Worm (Caenorhabditis elegans): ENCODE measurements around the gene R102.3.
"Not testable (repeated sequence)": the region's sequence is repeated elsewhere in the genome, so short reads cannot be mapped to it uniquely, and the experiment has no call there.

Gene R102.3

ce11 chrIV:10680379-10680778 lies 8.9 kb upstream of the R102.3 start, which contains the start of gene K08C7.4:
Gene K08C7.4, minus strand, starts transcription at chrIV:10680479.
- TF ChIP-seq ztf-23 (GFP tag; IDR thresholded peaks at IDR 0.05): no peak
- TF ChIP-seq ref-1 (GFP tag; conservative IDR thresholded peaks at IDR 0.05): no peak
- TF ChIP-seq cog-1 (tag; optimal IDR thresholded peaks at IDR 0.05): no peak
- no peak for TF ChIP-seq klf-2 (GFP tag; conservative IDR thresholded peaks at IDR 0.05)
- TF ChIP-seq med-1 (GFP tag; optimal IDR thresholded peaks at IDR 0.05; ENCODE audit: insufficient read depth): no peak
- TF ChIP-seq T22C8.4 (GFP tag; IDR thresholded peaks at IDR 0.05): no peak
- TF ChIP-seq tab-1 (GFP tag; IDR thresholded peaks at IDR 0.05): no peak
- TF ChIP-seq flt-1 (GFP tag; IDR thresholded peaks at IDR 0.05): no peak
- no peak for TF ChIP-seq ztf-29 (GFP tag; IDR thresholded peaks at IDR 0.05)

ce11 chrIV:10682155-10682749 lies 7.1 kb upstream of the R102.3 start, which contains the start of gene fmo-2:
Gene fmo-2, plus strand, starts transcription at chrIV:10682524.
- no peak for TF ChIP-seq cog-1 (tag; optimal IDR thresholded peaks at IDR 0.05)
- no peak for TF ChIP-seq ztf-29 (GFP tag; IDR thresholded peaks at IDR 0.05)
- TF ChIP-seq T22C8.4 (GFP tag; IDR thresholded peaks at IDR 0.05): no peak
- no peak for TF ChIP-seq flt-1 (GFP tag; IDR thresholded peaks at IDR 0.05)
- no peak for TF ChIP-seq med-1 (GFP tag; optimal IDR thresholded peaks at IDR 0.05; ENCODE audit: insufficient read depth)
- TF ChIP-seq tab-1 (GFP tag; IDR thresholded peaks at IDR 0.05): no peak
- TF ChIP-seq ref-1 (GFP tag; conservative IDR thresholded peaks at IDR 0.05): no peak
- no peak for TF ChIP-seq klf-2 (GFP tag; conservative IDR thresholded peaks at IDR 0.05)
- no peak for TF ChIP-seq ztf-23 (GFP tag; IDR thresholded peaks at IDR 0.05)

ce11 chrIV:10685758-10686157 lies 3.6 kb upstream of the R102.3 start, which contains the start of the genes K08C7.6 and R102.1:
Gene K08C7.6, minus strand, starts transcription at chrIV:10685858.
Gene R102.1, plus strand, starts transcription at chrIV:10686048.
- no peak for TF ChIP-seq ztf-29 (GFP tag; IDR thresholded peaks at IDR 0.05)

ce11 chrIV:10687307-10687706 lies 2.0 kb upstream of the R102.3 start, which contains the start of gene R102.2:
Gene R102.2, plus strand, starts transcription at chrIV:10687607.
- not testable (repeated sequence) for TF ChIP-seq ztf-29 (GFP tag; IDR thresholded peaks at IDR 0.05); ztf-23 (GFP tag; IDR thresholded peaks at IDR 0.05); cog-1 (tag; optimal IDR thresholded peaks at IDR 0.05)

ce11 chrIV:10690139-10690538 lies 822 bp downstream of the R102.3 start, which contains the start of gene R102.8:
Gene R102.8, minus strand, starts transcription at chrIV:10690239.
- TF ChIP-seq med-1 (GFP tag; optimal IDR thresholded peaks at IDR 0.05; ENCODE audit: insufficient read depth): no peak

- TF ChIP-seq klf-2 (GFP tag; conservative IDR thresholded peaks at IDR 0.05) (no peak), tab-1 (GFP tag; IDR thresholded peaks at IDR 0.05) (no peak), flt-1 (GFP tag; IDR thresholded peaks at IDR 0.05) (no peak), ref-1 (GFP tag; conservative IDR thresholded peaks at IDR 0.05) (no peak), ztf-29 (GFP tag; IDR thresholded peaks at IDR 0.05) (no peak), T22C8.4 (GFP tag; IDR thresholded peaks at IDR 0.05) (no peak), ztf-23 (GFP tag; IDR thresholded peaks at IDR 0.05) (no peak), med-1 (GFP tag; optimal IDR thresholded peaks at IDR 0.05; ENCODE audit: insufficient read depth) (no peak), cog-1 (tag; optimal IDR thresholded peaks at IDR 0.05) (no peak)
Observed at ce11 chrIV:10695203-10695602, 5.9 kb downstream of the R102.3 start, which contains the start of gene R102.4. Gene R102.4, minus strand, starts transcription at chrIV:10695303.

ce11 chrIV:10697022-10697979 lies 8.0 kb downstream of the R102.3 start, which contains the start of gene allo-1:
Gene allo-1, minus strand, starts transcription at chrIV:10697072.
- TF ChIP-seq flt-1 (GFP tag; IDR thresholded peaks at IDR 0.05) (no peak), ztf-23 (GFP tag; IDR thresholded peaks at IDR 0.05) (no peak), T22C8.4 (GFP tag; IDR thresholded peaks at IDR 0.05) (no peak), klf-2 (GFP tag; conservative IDR thresholded peaks at IDR 0.05) (no peak), ref-1 (GFP tag; conservative IDR thresholded peaks at IDR 0.05) (no peak), med-1 (GFP tag; optimal IDR thresholded peaks at IDR 0.05; ENCODE audit: insufficient read depth) (no peak), ztf-29 (GFP tag; IDR thresholded peaks at IDR 0.05) (no peak), tab-1 (GFP tag; IDR thresholded peaks at IDR 0.05) (no peak), cog-1 (tag; optimal IDR thresholded peaks at IDR 0.05) (no peak)

- TF ChIP-seq tab-1 (GFP tag; IDR thresholded peaks at IDR 0.05): 0 out of 2 replicates have a peak, but pooled peaks have one; percentile 29
- no peak for TF ChIP-seq T22C8.4 (GFP tag; IDR thresholded peaks at IDR 0.05)
- TF ChIP-seq ref-1 (GFP tag; conservative IDR thresholded peaks at IDR 0.05): no peak
- no peak for TF ChIP-seq ztf-23 (GFP tag; IDR thresholded peaks at IDR 0.05)
- no peak for TF ChIP-seq flt-1 (GFP tag; IDR thresholded peaks at IDR 0.05)
- no peak for TF ChIP-seq klf-2 (GFP tag; conservative IDR thresholded peaks at IDR 0.05)
- TF ChIP-seq cog-1 (tag; optimal IDR thresholded peaks at IDR 0.05): no peak
Observed at ce11 chrIV:10698486-10698885, 9.2 kb downstream of the R102.3 start.

ce11 chrIV:10699000-10699399 lies 9.7 kb downstream of the R102.3 start:
- TF ChIP-seq ztf-23 (GFP tag; IDR thresholded peaks at IDR 0.05) (no peak), T22C8.4 (GFP tag; IDR thresholded peaks at IDR 0.05) (no peak), klf-2 (GFP tag; conservative IDR thresholded peaks at IDR 0.05) (no peak), ref-1 (GFP tag; conservative IDR thresholded peaks at IDR 0.05) (no peak)

- TF ChIP-seq cog-1 (tag; optimal IDR thresholded peaks at IDR 0.05): no peak
- TF ChIP-seq ztf-23 (GFP tag; IDR thresholded peaks at IDR 0.05): no peak
- no peak for TF ChIP-seq klf-2 (GFP tag; conservative IDR thresholded peaks at IDR 0.05)
- TF ChIP-seq tab-1 (GFP tag; IDR thresholded peaks at IDR 0.05): no peak
- no peak for TF ChIP-seq ref-1 (GFP tag; conservative IDR thresholded peaks at IDR 0.05)
- TF ChIP-seq T22C8.4 (GFP tag; IDR thresholded peaks at IDR 0.05): no peak
- no peak for TF ChIP-seq ztf-29 (GFP tag; IDR thresholded peaks at IDR 0.05)
- TF ChIP-seq flt-1 (GFP tag; IDR thresholded peaks at IDR 0.05): no peak
- no peak for TF ChIP-seq med-1 (GFP tag; optimal IDR thresholded peaks at IDR 0.05; ENCODE audit: insufficient read depth)
Observed at ce11 chrIV:10699660-10700059, 10.3 kb downstream of the R102.3 start, which contains the start of gene R102.11. Gene R102.11, minus strand, starts transcription at chrIV:10699760.

All from whole organism, midembryonic.